Worm (Caenorhabditis elegans): ENCODE measurements around the gene lys-8.
A peak's percentile ranks its signal among the peaks of the same experiment; 100 is the strongest.

DNA sequence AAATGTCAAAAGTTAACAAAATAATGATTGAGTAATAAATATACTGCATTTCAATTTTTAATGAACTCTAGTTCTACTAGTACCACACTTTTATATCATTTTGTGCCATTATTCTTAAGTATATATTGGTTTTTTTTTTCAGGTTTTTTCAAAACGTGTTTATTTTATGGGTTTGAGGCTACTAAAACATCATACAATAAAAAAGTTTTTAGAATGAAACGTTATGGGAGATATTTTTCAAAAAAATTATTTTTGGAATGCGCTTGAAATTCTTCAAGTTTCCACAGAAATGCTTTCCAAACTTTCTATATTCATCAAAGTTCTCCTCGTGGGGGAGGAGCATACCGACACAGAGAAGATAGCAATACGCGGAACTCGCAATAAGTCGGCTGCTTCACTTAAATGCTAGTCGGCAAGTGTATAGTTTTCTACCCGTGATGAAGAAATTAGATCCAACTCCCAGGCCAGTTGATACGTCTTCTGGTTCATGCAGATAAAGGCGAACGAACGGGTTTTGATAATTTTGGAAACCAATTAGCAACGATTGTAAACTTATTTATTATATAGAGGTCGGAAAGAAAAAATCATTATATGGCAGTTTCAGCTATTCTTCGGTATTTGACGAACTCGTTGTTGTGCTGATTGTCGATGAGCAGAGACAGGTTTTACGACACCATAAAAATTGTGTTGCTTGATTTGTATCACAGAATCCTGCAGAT is 13.5 kb downstream of the lys-8 start, which contains the start of gene C17G10.10:
- TF ChIP-seq fkh-2 (tag; optimal IDR thresholded peaks at IDR 0.05) (no peak), ztf-4 (tag; optimal IDR thresholded peaks at IDR 0.05) (no peak), snpc-4 (tag; optimal IDR thresholded peaks at IDR 0.05) (peak; percentile 99), lin-15B (tag; optimal IDR thresholded peaks at IDR 0.05) (peak; percentile 60), unc-62 (GFP tag; optimal IDR thresholded peaks at IDR 0.05) (no peak), nhr-77 (tag; optimal IDR thresholded peaks at IDR 0.05) (peak; percentile 89), ZK546.5 (tag; optimal IDR thresholded peaks at IDR 0.05) (no peak), zag-1 (tag; optimal IDR thresholded peaks at IDR 0.05) (no peak), aly-2 (tag; optimal IDR thresholded peaks at IDR 0.05) (no peak), pha-4 (tag; optimal IDR thresholded peaks at IDR 0.05) (peak; percentile 49), nhr-11 (tag; optimal IDR thresholded peaks at IDR 0.05) (no peak)
